Worm (Caenorhabditis elegans): ENCODE data around the gene nxf-1.

Gene nxf-1

DNA sequence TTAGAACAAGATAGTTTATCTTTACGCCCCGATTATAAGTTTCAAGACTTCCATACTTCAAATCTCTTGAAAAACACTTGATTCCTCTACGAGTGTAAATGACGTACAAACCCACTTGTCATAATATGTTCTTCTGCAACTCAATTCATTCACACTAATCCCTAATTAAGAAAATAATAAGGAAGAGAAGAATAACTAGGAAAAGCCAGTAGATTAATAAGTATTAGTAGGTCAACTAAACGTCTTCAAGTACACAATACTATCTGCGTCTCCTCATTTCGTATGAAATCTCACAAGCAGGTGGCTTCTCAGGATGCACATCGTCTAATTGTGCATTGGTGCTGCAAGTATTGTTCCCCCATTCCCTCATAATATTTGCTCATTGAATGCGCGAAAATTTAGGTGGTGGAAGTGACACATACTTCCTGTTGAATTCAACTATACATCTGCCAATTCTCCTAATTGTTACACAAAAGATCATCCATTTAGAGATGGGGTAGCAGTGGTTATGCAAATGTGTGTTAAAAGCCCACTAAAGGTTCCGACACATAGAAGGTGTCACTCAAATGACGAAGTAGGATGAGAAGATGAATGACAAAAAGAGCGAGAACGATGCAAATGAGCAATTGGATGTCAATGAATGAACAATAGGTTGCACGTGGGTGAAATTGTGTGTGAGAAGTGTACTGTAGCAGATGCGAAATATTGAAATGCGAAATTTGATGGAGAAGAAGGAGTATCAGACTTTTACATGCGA lies 12.4 kb upstream of the nxf-1 start:
- TF ChIP-seq rnt-1 (tag; optimal IDR thresholded peaks at IDR 0.05) (no peak), sox-4 (tag; optimal IDR thresholded peaks at IDR 0.05) (peak; percentile 3), pax-3 (tag; optimal IDR thresholded peaks at IDR 0.05) (peak; percentile 77), dsc-1 (tag; optimal IDR thresholded peaks at IDR 0.05) (peak; percentile 96)

- TF ChIP-seq nhr-90 (tag; optimal IDR thresholded peaks at IDR 0.05; ENCODE audit: poor library complexity) (no peak), pax-3 (tag; optimal IDR thresholded peaks at IDR 0.05) (no peak), swsn-7 (tag; optimal IDR thresholded peaks at IDR 0.05) (no peak), unc-62 (GFP tag; optimal IDR thresholded peaks at IDR 0.05) (no peak), C34B4.2 (tag; optimal IDR thresholded peaks at IDR 0.05) (no peak), hpl-2 (GFP tag; optimal IDR thresholded peaks at IDR 0.05) (no peak), fkh-10 (GFP tag; optimal IDR thresholded peaks at IDR 0.05) (no peak), hlh-17 (GFP tag; optimal IDR thresholded peaks at IDR 0.05; ENCODE audit: borderline replicate concordance) (no peak), isw-1 (GFP tag; IDR thresholded peaks at IDR 0.05) (no peak), elt-2 (tag; optimal IDR thresholded peaks at IDR 0.05) (no peak), jun-1 (tag; optimal IDR thresholded peaks at IDR 0.05) (no peak), ceh-63 (GFP tag; optimal IDR thresholded peaks at IDR 0.05) (no peak), alr-1 (tag; optimal IDR thresholded peaks at IDR 0.05; ENCODE audit: borderline replicate concordance) (no peak), mab-9 (GFP tag; IDR thresholded peaks at IDR 0.05) (no peak), hlh-4 (tag; optimal IDR thresholded peaks at IDR 0.05) (no peak)
Observed at ce11 chrV:14426013-14426412, 11.2 kb upstream of the nxf-1 start.

- TF ChIP-seq F16B12.6 (tag; optimal IDR thresholded peaks at IDR 0.05) (no peak), ztf-11 (tag; optimal IDR thresholded peaks at IDR 0.05) (peak in 1 of 2 experiments; percentile 6), pqm-1 (tag; optimal IDR thresholded peaks at IDR 0.05) (no peak), ama-1 (optimal IDR thresholded peaks at IDR 0.05) (no peak), blmp-1 (tag; optimal IDR thresholded peaks at IDR 0.05) (peak; percentile 21), C34B4.2 (tag; optimal IDR thresholded peaks at IDR 0.05) (no peak), irx-1 (tag; optimal IDR thresholded peaks at IDR 0.05) (peak; percentile 29), mab-9 (GFP tag; IDR thresholded peaks at IDR 0.05) (no peak), vab-15 (tag; optimal IDR thresholded peaks at IDR 0.05) (no peak), lin-35 (GFP tag; optimal IDR thresholded peaks at IDR 0.05) (peak in 1 of 2 experiments; percentile 54), nhr-47 (tag; optimal IDR thresholded peaks at IDR 0.05) (peak; percentile 68), zip-4 (GFP tag; optimal IDR thresholded peaks at IDR 0.05) (no peak), mep-1 (tag; optimal IDR thresholded peaks at IDR 0.05) (no peak), nhr-237 (tag; optimal IDR thresholded peaks at IDR 0.05) (no peak), ceh-90 (tag; optimal IDR thresholded peaks at IDR 0.05) (no peak), nhr-11 (tag; optimal IDR thresholded peaks at IDR 0.05) (peak; percentile 2), nhr-12 (tag; optimal IDR thresholded peaks at IDR 0.05) (no peak), Y116A8C.19 (tag; optimal IDR thresholded peaks at IDR 0.05; ENCODE audit: borderline replicate concordance) (no peak), sptf-1 (tag; optimal IDR thresholded peaks at IDR 0.05) (no peak), mef-2 (tag; optimal IDR thresholded peaks at IDR 0.05) (no peak), mdl-1 (tag; optimal IDR thresholded peaks at IDR 0.05) (no peak), grh-1 (GFP tag; IDR thresholded peaks at IDR 0.05) (no peak), zag-1 (tag; optimal IDR thresholded peaks at IDR 0.05) (no peak), elt-3 (tag; optimal IDR thresholded peaks at IDR 0.05) (no peak), unc-30 (tag; optimal IDR thresholded peaks at IDR 0.05) (no peak), nhr-19 (GFP tag; conservative IDR thresholded peaks at IDR 0.05) (peak; percentile 42), C04F5.9 (tag; optimal IDR thresholded peaks at IDR 0.05) (no peak), aly-2 (tag; optimal IDR thresholded peaks at IDR 0.05) (no peak), ces-1 (GFP tag; optimal IDR thresholded peaks at IDR 0.05) (no peak), hlh-17 (GFP tag; optimal IDR thresholded peaks at IDR 0.05; ENCODE audit: borderline replicate concordance) (no peak), nhr-28 (tag; optimal IDR thresholded peaks at IDR 0.05) (no peak), unc-62 (GFP tag; optimal IDR thresholded peaks at IDR 0.05) (no peak), ceh-88 (GFP tag; IDR thresholded peaks at IDR 0.05) (no peak), unc-130 (tag; optimal IDR thresholded peaks at IDR 0.05) (peak; percentile 75)
Observed at ce11 chrV:14424958-14425492, 10.2 kb upstream of the nxf-1 start, which contains the start of gene rrsr-1. rrsr-1 (minus strand) TSS chrV:14425008.

All from whole organism, L1 larva.